Fruit fly (Drosophila melanogaster) whole organism, embryonic: ENCODE measurements around the gene CG14253.
A peak's percentile ranks its signal among the peaks of the same experiment; 100 is the strongest.

Experiments used
- ATbp ChIP-seq: fragments of 200-800 bp; sonication (Bioruptor generic); optimal IDR thresholded peaks from 2 replicates; lab custom pipeline; 2017; ENCODE audit warnings: missing biosample characterization, mild to moderate bottlenecking, missing genetic modification characterization, missing genetic modification reagents
- Adf1 ChIP-seq: fragments of 200-800 bp; sonication (Bioruptor generic); IDR thresholded peaks from 2 replicates; pipeline ENCODE4 v1.3.6; 2022; ENCODE audit warnings: missing biosample characterization, missing genetic modification characterization
- B-H2 ChIP-seq: fragments of 200-800 bp; sonication (Bioruptor generic); optimal IDR thresholded peaks from 2 replicates; lab custom pipeline; 2018; ENCODE audit warnings: missing biosample characterization, mild to moderate bottlenecking, missing genetic modification characterization
- BEAF-32 ChIP-seq: fragments of 200-800 bp; sonication (Bioruptor generic); optimal IDR thresholded peaks from 3 replicates; lab custom pipeline; 2017; ENCODE audit warnings: missing biosample characterization, missing genetic modification characterization, mild to moderate bottlenecking, moderate library complexity, missing genetic modification reagents
- Blimp-1 ChIP-seq: fragments of 200-800 bp; sonication (Bioruptor generic); optimal IDR thresholded peaks from 3 replicates; lab custom pipeline; 2018; ENCODE audit warnings: missing biosample characterization, missing genetic modification characterization, mild to moderate bottlenecking, moderate library complexity, missing genetic modification reagents
- CG10565 ChIP-seq: fragments of 200-800 bp; sonication (Bioruptor generic); optimal IDR thresholded peaks from 3 replicates; lab custom pipeline; 2016; ENCODE audit warnings: missing biosample characterization, mild to moderate bottlenecking, missing genetic modification characterization
- CG10959 ChIP-seq: fragments of 200-800 bp; sonication (Bioruptor generic); IDR thresholded peaks from 2 replicates; pipeline ENCODE4 v1.3.6; 2022; ENCODE audit warnings: missing biosample characterization, missing genetic modification characterization
- CG11456 ChIP-seq: fragments of 200-800 bp; sonication (Bioruptor generic); IDR thresholded peaks from 3 replicates; pipeline ENCODE4 v1.3.6; 2022; ENCODE audit warnings: missing biosample characterization, missing genetic modification characterization
- CG11560 ChIP-seq: fragments of 200-800 bp; sonication (Bioruptor generic); IDR thresholded peaks from 3 replicates; pipeline ENCODE4 v1.3.6; 2022; ENCODE audit warnings: missing biosample characterization, missing genetic modification characterization
- CG12104 ChIP-seq: fragments of 200-800 bp; sonication (Bioruptor generic); optimal IDR thresholded peaks from 3 replicates; lab custom pipeline; 2016; ENCODE audit warnings: missing biosample characterization, missing genetic modification characterization
- CG13287 ChIP-seq: fragments of 200-800 bp; sonication (Bioruptor generic); IDR thresholded peaks from 2 replicates; pipeline ENCODE4 v1.3.6; 2022; ENCODE audit warnings: missing biosample characterization, missing genetic modification characterization; ENCODE audit not compliant: partially characterized antibody
- CG14965 ChIP-seq: fragments of 200-800 bp; sonication (Bioruptor generic); optimal IDR thresholded peaks from 2 replicates; lab custom pipeline; 2016; ENCODE audit warnings: missing biosample characterization, missing genetic modification characterization, borderline replicate concordance
- CG15073 ChIP-seq: fragments of 200-800 bp; sonication (Bioruptor generic); optimal IDR thresholded peaks from 2 replicates; lab custom pipeline; 2016; ENCODE audit warnings: missing biosample characterization, missing genetic modification characterization
- CG1647 ChIP-seq: fragments of 200-800 bp; sonication (Bioruptor generic); optimal IDR thresholded peaks from 3 replicates; lab custom pipeline; 2016; ENCODE audit warnings: missing biosample characterization, missing genetic modification characterization
- CG16813 ChIP-seq: fragments of 200-800 bp; sonication (Bioruptor generic); IDR thresholded peaks from 3 replicates; pipeline ENCODE4 v1.3.6; 2022; ENCODE audit warnings: missing biosample characterization, missing genetic modification characterization; ENCODE audit not compliant: partially characterized antibody
- CG2116 ChIP-seq: fragments of 200-800 bp; sonication (Bioruptor generic); optimal IDR thresholded peaks from 3 replicates; lab custom pipeline; 2018; ENCODE audit warnings: missing biosample characterization, mild to moderate bottlenecking, missing genetic modification characterization
- CG3163 ChIP-seq: fragments of 200-800 bp; sonication (Bioruptor generic); optimal IDR thresholded peaks from 3 replicates; lab custom pipeline; 2016; ENCODE audit warnings: missing biosample characterization, missing genetic modification characterization
- CG3281 ChIP-seq: fragments of 200-800 bp; sonication (Bioruptor generic); optimal IDR thresholded peaks from 3 replicates; lab custom pipeline; 2017; ENCODE audit warnings: missing biosample characterization, mild to moderate bottlenecking, missing genetic modification characterization
- CG3838 ChIP-seq: fragments of 200-800 bp; sonication (Bioruptor generic); optimal IDR thresholded peaks from 3 replicates; lab custom pipeline; 2016; ENCODE audit warnings: missing biosample characterization, missing genetic modification characterization
- CG4328 ChIP-seq: fragments of 200-800 bp; sonication (Bioruptor generic); optimal IDR thresholded peaks from 3 replicates; lab custom pipeline; 2017; ENCODE audit warnings: missing biosample characterization, missing genetic modification reagents, missing genetic modification characterization
- CG7987 ChIP-seq: fragments of 200-800 bp; sonication (Bioruptor generic); optimal IDR thresholded peaks from 2 replicates; lab custom pipeline; 2018; ENCODE audit warnings: missing biosample characterization, mild to moderate bottlenecking, missing genetic modification characterization, moderate library complexity
- CG8388 ChIP-seq: fragments of 200-800 bp; sonication (Bioruptor generic); optimal IDR thresholded peaks from 2 replicates; lab custom pipeline; 2019; ENCODE audit warnings: missing biosample characterization, mild to moderate bottlenecking, missing genetic modification characterization, moderate library complexity
- CG9215 ChIP-seq: fragments of 200-800 bp; sonication (Bioruptor generic); IDR thresholded peaks from 2 replicates; pipeline ENCODE4 v1.3.6; 2022; ENCODE audit warnings: missing biosample characterization, missing genetic modification characterization
- CG9797 ChIP-seq: fragments of 200-800 bp; sonication (Bioruptor generic); optimal IDR thresholded peaks from 3 replicates; lab custom pipeline; 2018; ENCODE audit warnings: missing biosample characterization, mild to moderate bottlenecking, missing genetic modification characterization
- Camta ChIP-seq: fragments of 200-800 bp; sonication (Bioruptor generic); optimal IDR thresholded peaks from 2 replicates; lab custom pipeline; 2016; ENCODE audit warnings: missing biosample characterization, missing genetic modification characterization
- ERR ChIP-seq: fragments of 200-800 bp; sonication (Bioruptor generic); optimal IDR thresholded peaks from 2 replicates; lab custom pipeline; 2016; ENCODE audit warnings: missing biosample characterization, missing genetic modification characterization
- HHEX ChIP-seq: fragments of 200-800 bp; sonication (Bioruptor generic); optimal IDR thresholded peaks from 3 replicates; lab custom pipeline; 2017; ENCODE audit warnings: missing biosample characterization, mild to moderate bottlenecking, missing genetic modification characterization, missing genetic modification reagents
- Sry-β ChIP-seq: fragments of 200-800 bp; sonication (Bioruptor generic); optimal IDR thresholded peaks from 2 replicates; lab custom pipeline; 2018; ENCODE audit warnings: missing biosample characterization, mild to moderate bottlenecking, missing genetic modification characterization, moderate library complexity
- TFAM ChIP-seq: fragments of 200-800 bp; sonication (Bioruptor generic); optimal IDR thresholded peaks from 2 replicates; lab custom pipeline; 2017; ENCODE audit warnings: missing biosample characterization, missing genetic modification characterization, inconsistent platforms
- Xrp1 ChIP-seq: fragments of 200-800 bp; sonication (Bioruptor generic); IDR thresholded peaks from 2 replicates; pipeline ENCODE4 v1.3.6; 2022; ENCODE audit warnings: missing biosample characterization, missing genetic modification characterization
- ac ChIP-seq: fragments of 200-800 bp; sonication (Bioruptor generic); optimal IDR thresholded peaks from 3 replicates; lab custom pipeline; 2017; ENCODE audit warnings: missing biosample characterization, mild to moderate bottlenecking, missing genetic modification characterization
- al ChIP-seq: fragments of 200-800 bp; sonication (Bioruptor generic); IDR thresholded peaks from 2 replicates; pipeline ENCODE4 v1.3.6; 2022; ENCODE audit warnings: missing biosample characterization, missing genetic modification characterization
- chif ChIP-seq, 2 experiments: fragments of 200-800 bp; sonication (Bioruptor generic); optimal IDR thresholded peaks; 3 replicates each; lab custom pipeline; 2016; ENCODE audit warnings: missing biosample characterization in 2 of 2, missing genetic modification characterization in 2 of 2
- croc ChIP-seq: fragments of 200-800 bp; sonication (Bioruptor generic); conservative IDR thresholded peaks from 3 replicates; pipeline ENCODE4 v1.3.6; 2022; ENCODE audit warnings: missing biosample characterization, missing genetic modification characterization
- gce ChIP-seq: fragments of 200-800 bp; sonication (Bioruptor generic); IDR thresholded peaks from 3 replicates; pipeline ENCODE4 v1.3.6; 2022; ENCODE audit warnings: missing biosample characterization, missing genetic modification characterization
- gsb ChIP-seq: fragments of 200-800 bp; sonication (Bioruptor generic); IDR thresholded peaks from 2 replicates; pipeline ENCODE4 v1.3.6; 2022; ENCODE audit warnings: missing biosample characterization, missing genetic modification characterization
- hbn ChIP-seq: fragments of 200-800 bp; sonication (Bioruptor generic); IDR thresholded peaks from 2 replicates; pipeline ENCODE4 v1.3.6; 2022; ENCODE audit warnings: missing biosample characterization, missing genetic modification characterization; ENCODE audit not compliant: partially characterized antibody
- hkb ChIP-seq, 2 experiments: fragments of 200-800 bp in 1 of 2; fragments of >200 bp in 1 of 2; sonication (Bioruptor generic) in 1 of 2; IDR thresholded peaks in 1 of 2; optimal IDR thresholded peaks in 1 of 2; 2 replicates each; pipeline versions ENCODE4 v1.3.6 to Lab custom; 2017 to 2022; ENCODE audit warnings: missing biosample characterization in 1 of 2, missing genetic modification characterization in 1 of 2
- insv ChIP-seq, 2 experiments: fragments of 200-800 bp; sonication (Bioruptor generic); optimal IDR thresholded peaks; 3 replicates each; lab custom pipeline; 2016 to 2018; ENCODE audit warnings: missing biosample characterization in 2 of 2, missing genetic modification characterization in 2 of 2
- jigr1 ChIP-seq: fragments of 200-800 bp; sonication (Bioruptor generic); IDR thresholded peaks from 3 replicates; pipeline ENCODE4 v1.3.6; 2022; ENCODE audit warnings: missing biosample characterization, missing genetic modification characterization
- ken ChIP-seq: fragments of 200-800 bp; sonication (Bioruptor generic); IDR thresholded peaks from 3 replicates; pipeline ENCODE4 v1.3.6; 2022; ENCODE audit warnings: missing biosample characterization, missing genetic modification characterization
- lmd ChIP-seq: fragments of 200-800 bp; sonication (Bioruptor generic); IDR thresholded peaks from 2 replicates; pipeline ENCODE4 v1.3.6; 2022; ENCODE audit warnings: missing biosample characterization, missing genetic modification characterization
- pnt ChIP-seq: fragments of 200-800 bp; sonication (Bioruptor generic); optimal IDR thresholded peaks from 3 replicates; lab custom pipeline; 2016; ENCODE audit warnings: missing biosample characterization, missing genetic modification characterization
- pros ChIP-seq: fragments of 200-800 bp; sonication (Bioruptor generic); optimal IDR thresholded peaks from 3 replicates; lab custom pipeline; 2019; ENCODE audit warnings: missing biosample characterization, mild to moderate bottlenecking, missing genetic modification characterization, moderate library complexity
- ro ChIP-seq: fragments of 200-800 bp; sonication (Bioruptor generic); IDR thresholded peaks from 2 replicates; pipeline ENCODE4 v1.3.6; 2022; ENCODE audit warnings: missing biosample characterization, missing genetic modification characterization
- stc ChIP-seq: fragments of 200-800 bp; sonication (Bioruptor generic); IDR thresholded peaks from 2 replicates; pipeline ENCODE4 v1.3.6; 2022; ENCODE audit warnings: missing biosample characterization, missing genetic modification characterization
- unc-4 ChIP-seq: fragments of 200-800 bp; sonication (Bioruptor generic); IDR thresholded peaks from 2 replicates; pipeline ENCODE4 v1.3.6; 2022; ENCODE audit warnings: missing biosample characterization, missing genetic modification characterization; ENCODE audit not compliant: partially characterized antibody
- usp ChIP-seq: fragments of >200 bp; optimal IDR thresholded peaks from 2 replicates; lab custom pipeline; 2017; ENCODE audit warnings: missing biosample characterization, missing genetic modification characterization
- zf30C ChIP-seq: fragments of 200-800 bp; sonication (Bioruptor generic); optimal IDR thresholded peaks from 3 replicates; lab custom pipeline; 2018; ENCODE audit warnings: missing biosample characterization, mild to moderate bottlenecking, missing genetic modification characterization

CG14253 gene

DNA sequence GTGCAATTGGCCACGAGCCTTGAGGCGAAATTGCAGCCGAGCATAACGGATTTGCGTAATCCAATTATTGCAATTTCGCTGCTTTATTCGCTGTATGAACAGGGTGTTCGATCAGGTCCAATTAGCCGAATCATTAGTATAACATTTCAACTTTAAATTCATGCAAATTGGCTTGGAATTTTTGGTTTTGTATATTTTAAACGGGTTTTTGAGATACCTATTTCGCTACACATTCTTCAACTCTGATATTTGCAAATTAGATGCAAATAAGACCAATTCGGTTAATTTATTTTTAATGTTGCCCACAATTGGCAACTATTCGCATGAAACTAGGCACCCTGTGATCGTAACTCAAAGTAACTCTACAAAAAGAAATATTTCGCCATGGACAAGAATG is 24.9 kb upstream of the CG14253 start (continued):
- TF ChIP-seq CG12104 (GFP tag; lab: Kevin White, UChicago), result no peak
- no peak for TF ChIP-seq CG13287 (GFP tag; lab: Robert Waterston, UW)
- TF ChIP-seq pnt (GFP tag; lab: Kevin White, UChicago), result no peak
- TF ChIP-seq unc-4, result no peak
- TF ChIP-seq pros (GFP tag; lab: Kevin White, UChicago), result no peak
- no peak for TF ChIP-seq CG7987 (GFP tag; lab: Kevin White, UChicago)
- no peak for TF ChIP-seq usp (GFP tag; lab: Kevin White, UChicago)
- TF ChIP-seq jigr1 (GFP tag; lab: Robert Waterston, UW), result no peak
- TF ChIP-seq croc, result no peak
- TF ChIP-seq CG11456 (GFP tag; lab: Robert Waterston, UW), result no peak
- no peak for TF ChIP-seq CG9797 (GFP tag; lab: Kevin White, UChicago)
- TF ChIP-seq CG15073, result no peak
- TF ChIP-seq CG4328 (GFP tag; lab: Kevin White, UChicago), result no peak
- TF ChIP-seq ERR, result no peak
- TF ChIP-seq zf30C (GFP tag; lab: Kevin White, UChicago), result no peak
- no peak for TF ChIP-seq CG1647 (GFP tag; lab: Kevin White, UChicago)
- TF ChIP-seq hbn, result no peak
- TF ChIP-seq CG8388 (GFP tag; lab: Kevin White, UChicago), result no peak

DNA sequence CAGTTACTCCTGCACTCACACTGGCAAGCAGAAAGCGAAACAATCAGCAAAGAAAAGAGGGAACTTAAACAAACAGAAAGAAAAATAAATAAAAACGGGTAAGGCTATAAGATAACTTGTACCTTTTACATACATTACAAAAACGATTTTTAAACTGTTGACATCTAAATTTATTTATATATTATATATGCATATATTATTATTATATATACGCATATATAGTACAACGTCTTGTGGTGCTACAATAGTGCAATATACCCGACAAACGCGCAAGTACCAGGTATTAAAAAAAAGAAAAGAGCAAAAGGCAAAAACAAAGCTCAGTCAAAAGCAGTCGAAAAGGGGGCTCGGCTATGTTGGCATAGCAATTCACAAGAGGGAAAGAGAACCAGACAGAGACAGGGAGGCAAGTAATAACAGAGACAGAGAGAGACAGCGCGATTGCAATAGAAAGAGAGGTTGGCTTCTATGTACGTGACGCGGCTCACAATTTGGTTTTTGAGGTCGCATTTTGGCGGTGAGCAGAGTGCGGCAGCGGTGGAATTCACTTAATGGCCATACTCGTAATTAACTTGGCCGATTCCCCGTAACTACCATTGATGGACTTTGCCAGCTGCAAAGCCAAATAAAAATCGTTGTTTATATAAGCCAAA is 24.2 kb upstream of the CG14253 start:
- no peak for TF ChIP-seq CG2116 (GFP tag; lab: Kevin White, UChicago)
- peak; percentile 32; the same call in 1 of the 2 replicates for TF ChIP-seq al (GFP tag; lab: Robert Waterston, UW)
- TF ChIP-seq ro (GFP tag; lab: Robert Waterston, UW), result peak; percentile 64
- peak; percentile 83 for TF ChIP-seq Blimp-1 (GFP tag; lab: Kevin White, UChicago)
- TF ChIP-seq Sry-β (GFP tag; lab: Kevin White, UChicago), result no peak
- peak; percentile 86 for TF ChIP-seq ken (GFP tag; lab: Robert Waterston, UW)
- peak; percentile 44 for TF ChIP-seq CG3281
- TF ChIP-seq TFAM (GFP tag; lab: Kevin White, UChicago), result no peak
- peak; percentile 78 for TF ChIP-seq lmd (GFP tag; lab: Robert Waterston, UW)
- no peak for TF ChIP-seq CG3163 (GFP tag; lab: Kevin White, UChicago)
- 0 out of 2 replicates have a peak, but pooled peaks have one; percentile 11 for TF ChIP-seq Adf1 (GFP tag; lab: Robert Waterston, UW)
- TF ChIP-seq HHEX (GFP tag; lab: Kevin White, UChicago), result peak; percentile 73
- TF ChIP-seq CG11560 (tag; lab: Robert Waterston, UW), result peak; percentile 48; the same call in 1 of the 3 replicates
- TF ChIP-seq CG14965, result no peak
- no peak for TF ChIP-seq CG16813 (GFP tag; lab: Robert Waterston, UW)
- TF ChIP-seq ac, result no peak
- peak; percentile 78 for TF ChIP-seq ATbp (GFP tag; lab: Kevin White, UChicago)
- no peak for TF ChIP-seq chif (GFP tag; optimal IDR thresholded peaks at IDR 0.05; lab: Kevin White, UChicago)
- no peak for TF ChIP-seq pros (GFP tag; lab: Kevin White, UChicago)
- TF ChIP-seq CG9215 (GFP tag; lab: Robert Waterston, UW), result no peak
- peak; percentile 89 for TF ChIP-seq Xrp1 (GFP tag; lab: Robert Waterston, UW)
- TF ChIP-seq stc, result peak; percentile 88
- TF ChIP-seq gsb, result no peak; the same call in 1 of the 2 replicates
- no peak for TF ChIP-seq B-H2
- TF ChIP-seq BEAF-32 (GFP tag; lab: Kevin White, UChicago), result no peak
- TF ChIP-seq CG3838 (GFP tag; lab: Kevin White, UChicago), result no peak
- TF ChIP-seq hkb (optimal IDR thresholded peaks at IDR 0.05; lab: Kevin White, UChicago), result no peak
- peak; percentile 86 for TF ChIP-seq hkb (GFP tag; IDR thresholded peaks at IDR 0.05; lab: Robert Waterston, UW)
- TF ChIP-seq CG10565, result no peak
- peak; percentile 26; the same call in 1 of the 2 replicates for TF ChIP-seq CG10959 (GFP tag; lab: Robert Waterston, UW)
- TF ChIP-seq gce (GFP tag; lab: Robert Waterston, UW), result peak; percentile 32; the same call in 1 of the 3 replicates
- TF ChIP-seq insv (GFP tag; optimal IDR thresholded peaks at IDR 0.05; lab: Kevin White, UChicago), result no peak
- peak; percentile 16 for TF ChIP-seq Camta
